Fruit fly (Drosophila melanogaster) whole organism, adult: ENCODE data around the gene cyst.

Experiments used
- CG11617 ChIP-seq: fragments of 200-800 bp; sonication (Bioruptor generic); optimal IDR thresholded peaks from 2 replicates; lab custom pipeline; 2017; ENCODE audit warnings: mild to moderate bottlenecking, missing biosample characterization, missing genetic modification reagents, missing genetic modification characterization
- CG12768 ChIP-seq: fragments of 200-800 bp; sonication (Bioruptor generic); optimal IDR thresholded peaks from 2 replicates; lab custom pipeline; 2017; ENCODE audit warnings: missing biosample characterization, missing genetic modification characterization, mild to moderate bottlenecking, moderate library complexity, missing genetic modification reagents
- CG14711 ChIP-seq: fragments of 200-800 bp; sonication (Bioruptor generic); optimal IDR thresholded peaks from 2 replicates; lab custom pipeline; 2018; ENCODE audit warnings: missing biosample characterization, mild to moderate bottlenecking, missing genetic modification characterization, moderate library complexity
- CG1620 ChIP-seq: fragments of 200-800 bp; sonication (Bioruptor generic); optimal IDR thresholded peaks from 2 replicates; lab custom pipeline; 2016; ENCODE audit warnings: missing biosample characterization, missing genetic modification characterization
- CG33017 ChIP-seq: fragments of 200-800 bp; sonication (Bioruptor generic); optimal IDR thresholded peaks from 2 replicates; lab custom pipeline; 2018; ENCODE audit warnings: missing biosample characterization, mild to moderate bottlenecking, missing genetic modification characterization, moderate library complexity
- CG5204 ChIP-seq: fragments of 200-800 bp; sonication (Bioruptor generic); optimal IDR thresholded peaks from 2 replicates; lab custom pipeline; 2016; ENCODE audit warnings: missing biosample characterization, missing genetic modification characterization
- CG7045 ChIP-seq: fragments of 200-800 bp; sonication (Bioruptor generic); optimal IDR thresholded peaks from 2 replicates; lab custom pipeline; 2017; ENCODE audit warnings: missing biosample characterization, mild to moderate bottlenecking, missing genetic modification characterization
- CG7101 ChIP-seq: fragments of 200-800 bp; sonication (Bioruptor generic); optimal IDR thresholded peaks from 2 replicates; lab custom pipeline; 2018; ENCODE audit warnings: missing biosample characterization, mild to moderate bottlenecking, missing genetic modification characterization, moderate library complexity
- Clk ChIP-seq: fragments of 200-800 bp; sonication (Bioruptor generic); optimal IDR thresholded peaks from 2 replicates; lab custom pipeline; 2017; ENCODE audit warnings: missing biosample characterization, missing genetic modification characterization
- Crg-1 ChIP-seq: fragments of 200-800 bp; sonication (Bioruptor generic); optimal IDR thresholded peaks from 2 replicates; lab custom pipeline; 2016; ENCODE audit warnings: missing biosample characterization, missing genetic modification characterization
- Hr96 ChIP-seq: fragments of 200-800 bp; sonication (Bioruptor generic); optimal IDR thresholded peaks from 2 replicates; lab custom pipeline; 2016; ENCODE audit warnings: missing biosample characterization, missing genetic modification characterization
- Mnt ChIP-seq: fragments of 200-800 bp; sonication (Bioruptor generic); optimal IDR thresholded peaks from 2 replicates; lab custom pipeline; 2016; ENCODE audit warnings: missing biosample characterization, mild to moderate bottlenecking, missing genetic modification characterization
- bab1 ChIP-seq: fragments of 200-800 bp; sonication (Bioruptor generic); optimal IDR thresholded peaks from 3 replicates; lab custom pipeline; 2019; ENCODE audit warnings: missing biosample characterization, mild to moderate bottlenecking, missing genetic modification characterization, moderate library complexity
- cic ChIP-seq: fragments of 200-800 bp; sonication (Bioruptor generic); optimal IDR thresholded peaks from 2 replicates; lab custom pipeline; 2017; ENCODE audit warnings: missing biosample characterization, mild to moderate bottlenecking, missing genetic modification characterization, moderate library complexity
- cnc ChIP-seq, 2 experiments: fragments of >200 bp; optimal IDR thresholded peaks; 2 replicates each; lab custom pipeline; 2017
- kay ChIP-seq: fragments of 200-800 bp; sonication (Bioruptor generic); peaks from one replicate; lab custom pipeline; 2016; ENCODE audit warnings: missing biosample characterization, missing genetic modification characterization, borderline replicate concordance
- ovo ChIP-seq: fragments of 200-800 bp; sonication (Bioruptor generic); optimal IDR thresholded peaks from 2 replicates; lab custom pipeline; 2016; ENCODE audit warnings: missing biosample characterization, missing genetic modification characterization
- pad ChIP-seq: fragments of 200-800 bp; sonication (Bioruptor generic); optimal IDR thresholded peaks from 3 replicates; lab custom pipeline; 2017; ENCODE audit warnings: missing biosample characterization, missing genetic modification characterization, mild to moderate bottlenecking, moderate library complexity, missing genetic modification reagents
- tj ChIP-seq: fragments of 200-800 bp; sonication (Bioruptor generic); optimal IDR thresholded peaks from 3 replicates; lab custom pipeline; 2017; ENCODE audit warnings: missing biosample characterization, mild to moderate bottlenecking, missing genetic modification characterization, moderate library complexity
- toe ChIP-seq: fragments of 200-800 bp; sonication (Bioruptor generic); optimal IDR thresholded peaks from 2 replicates; lab custom pipeline; 2016; ENCODE audit warnings: missing biosample characterization, missing genetic modification characterization

The cyst gene

DNA sequence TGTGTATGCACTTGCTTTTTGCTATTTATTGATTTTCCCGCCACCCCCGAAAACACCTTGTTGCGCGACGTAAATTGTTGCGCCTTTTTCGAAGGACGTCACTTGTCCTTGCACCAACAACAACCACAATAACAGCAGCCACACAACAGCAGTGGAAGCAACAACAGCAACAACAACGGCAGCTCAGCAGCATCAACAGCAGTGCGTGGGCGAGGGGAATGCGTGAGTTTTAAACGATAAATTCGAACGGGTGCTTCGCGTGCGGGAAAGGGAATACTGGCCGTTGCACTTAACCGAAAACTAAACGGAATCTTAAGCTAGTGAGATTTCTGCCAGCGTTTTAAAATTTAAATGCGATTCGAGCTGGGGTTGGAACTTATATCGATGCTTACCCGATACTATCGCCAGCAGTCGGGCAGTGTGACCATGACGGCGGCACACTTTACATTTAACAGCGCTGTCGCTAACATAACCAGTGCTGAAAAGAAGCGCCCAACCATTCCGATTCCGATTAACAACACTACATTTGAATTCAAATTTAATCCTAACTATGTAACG lies at the start of gene cyst:
Gene cyst, minus strand, starts transcription at position 404 of the 558 bp plus-strand sequence.
- no peak for TF ChIP-seq CG12768 (GFP tag; lab: Kevin White, UChicago)
- TF ChIP-seq Mnt (GFP tag; lab: Kevin White, UChicago), result peak; percentile 60
- TF ChIP-seq CG7045 (GFP tag; lab: Kevin White, UChicago), result peak; percentile 6
- TF ChIP-seq CG5204 (GFP tag; lab: Kevin White, UChicago), result peak; percentile 29
- TF ChIP-seq CG11617 (GFP tag; lab: Kevin White, UChicago), result peak; percentile 10
- no peak for TF ChIP-seq cnc (optimal IDR thresholded peaks at IDR 0.05; lab: Kevin White, UChicago)
- peak; percentile 42 for TF ChIP-seq toe (GFP tag; lab: Kevin White, UChicago)
- no peak for TF ChIP-seq kay (GFP tag; lab: Kevin White, UChicago)
- peak; percentile 61 for TF ChIP-seq Hr96 (GFP tag; lab: Kevin White, UChicago)
- peak; percentile 13 for TF ChIP-seq CG14711
- peak; percentile 53 for TF ChIP-seq CG7101 (tag; lab: Kevin White, UChicago)
- TF ChIP-seq CG33017 (tag; lab: Kevin White, UChicago), result peak; percentile 3
- TF ChIP-seq Clk, result no peak
- TF ChIP-seq tj (GFP tag; lab: Kevin White, UChicago), result peak; percentile 52
- peak; percentile 37 for TF ChIP-seq cic
- TF ChIP-seq ovo, result peak; percentile 45
- TF ChIP-seq Crg-1 (GFP tag; lab: Kevin White, UChicago), result peak; percentile 74
- TF ChIP-seq CG1620 (GFP tag; lab: Kevin White, UChicago), result peak; percentile 75
- peak; percentile 44 for TF ChIP-seq bab1 (GFP tag; lab: Kevin White, UChicago)
- peak; percentile 70 for TF ChIP-seq pad (GFP tag; lab: Kevin White, UChicago)

DNA sequence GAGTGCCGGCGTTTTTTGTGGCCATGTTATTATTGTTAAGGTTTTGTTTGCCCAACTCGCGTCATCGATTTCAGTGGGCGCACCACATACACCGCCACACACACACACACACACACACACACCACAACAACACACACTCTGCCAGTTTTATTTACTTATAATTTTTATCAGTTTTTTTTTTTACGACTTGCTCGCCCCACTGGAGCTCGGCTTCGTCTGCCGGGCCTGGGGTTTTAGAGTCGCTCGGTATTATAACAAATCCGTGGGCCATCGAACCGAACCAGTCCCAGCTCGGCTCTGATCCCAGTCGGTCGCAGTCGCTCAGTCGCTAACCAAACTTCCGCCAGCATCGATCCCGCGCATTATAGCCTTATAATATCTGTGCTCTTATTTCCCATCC lies 40.8 kb upstream of the cyst start:
- peak; percentile 12 for TF ChIP-seq tj (GFP tag; lab: Kevin White, UChicago)
- no peak for TF ChIP-seq ovo
- no peak for TF ChIP-seq toe (GFP tag; lab: Kevin White, UChicago)
- TF ChIP-seq bab1 (GFP tag; lab: Kevin White, UChicago), result peak; percentile 23
- TF ChIP-seq CG1620 (GFP tag; lab: Kevin White, UChicago), result no peak
- no peak for TF ChIP-seq CG7045 (GFP tag; lab: Kevin White, UChicago)
- TF ChIP-seq Hr96 (GFP tag; lab: Kevin White, UChicago), result peak; percentile 5
- no peak for TF ChIP-seq pad (GFP tag; lab: Kevin White, UChicago)
- TF ChIP-seq CG12768 (GFP tag; lab: Kevin White, UChicago), result peak; percentile 6
- no peak for TF ChIP-seq CG11617 (GFP tag; lab: Kevin White, UChicago)
- peak; percentile 52 for TF ChIP-seq cic
- no peak for TF ChIP-seq CG14711

DNA sequence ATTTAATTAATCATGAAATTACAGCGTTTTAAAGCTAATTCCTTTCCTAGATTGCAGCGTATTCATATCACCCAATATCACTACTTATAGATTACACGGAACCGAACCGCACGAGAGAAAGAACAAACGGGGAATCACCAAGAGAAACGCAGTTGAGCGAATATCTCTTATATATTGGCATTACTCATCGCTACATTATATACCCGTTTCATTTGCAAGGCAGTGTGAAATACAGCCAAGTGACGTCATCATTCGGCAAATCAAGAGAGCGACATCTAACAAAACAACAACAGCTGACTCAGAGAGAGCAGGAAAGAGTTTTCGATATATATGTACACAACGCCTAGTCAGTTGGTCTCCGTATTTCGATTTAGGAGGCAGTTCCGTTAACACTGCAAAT lies 39.6 kb upstream of the cyst start, which contains the start of gene Tep4:
Gene Tep4, plus strand, starts transcription at position 350 of the 400 bp plus-strand sequence.
- TF ChIP-seq CG14711, result no peak
- peak; percentile 48 for TF ChIP-seq cic
- no peak for TF ChIP-seq toe (GFP tag; lab: Kevin White, UChicago)
- TF ChIP-seq Hr96 (GFP tag; lab: Kevin White, UChicago), result no peak
- peak; percentile 15 for TF ChIP-seq ovo
- no peak for TF ChIP-seq Mnt (GFP tag; lab: Kevin White, UChicago)
- no peak for TF ChIP-seq CG7101 (tag; lab: Kevin White, UChicago)
- no peak for TF ChIP-seq Crg-1 (GFP tag; lab: Kevin White, UChicago)
- TF ChIP-seq CG12768 (GFP tag; lab: Kevin White, UChicago), result no peak
- peak; percentile 98 for TF ChIP-seq kay (GFP tag; lab: Kevin White, UChicago)

DNA sequence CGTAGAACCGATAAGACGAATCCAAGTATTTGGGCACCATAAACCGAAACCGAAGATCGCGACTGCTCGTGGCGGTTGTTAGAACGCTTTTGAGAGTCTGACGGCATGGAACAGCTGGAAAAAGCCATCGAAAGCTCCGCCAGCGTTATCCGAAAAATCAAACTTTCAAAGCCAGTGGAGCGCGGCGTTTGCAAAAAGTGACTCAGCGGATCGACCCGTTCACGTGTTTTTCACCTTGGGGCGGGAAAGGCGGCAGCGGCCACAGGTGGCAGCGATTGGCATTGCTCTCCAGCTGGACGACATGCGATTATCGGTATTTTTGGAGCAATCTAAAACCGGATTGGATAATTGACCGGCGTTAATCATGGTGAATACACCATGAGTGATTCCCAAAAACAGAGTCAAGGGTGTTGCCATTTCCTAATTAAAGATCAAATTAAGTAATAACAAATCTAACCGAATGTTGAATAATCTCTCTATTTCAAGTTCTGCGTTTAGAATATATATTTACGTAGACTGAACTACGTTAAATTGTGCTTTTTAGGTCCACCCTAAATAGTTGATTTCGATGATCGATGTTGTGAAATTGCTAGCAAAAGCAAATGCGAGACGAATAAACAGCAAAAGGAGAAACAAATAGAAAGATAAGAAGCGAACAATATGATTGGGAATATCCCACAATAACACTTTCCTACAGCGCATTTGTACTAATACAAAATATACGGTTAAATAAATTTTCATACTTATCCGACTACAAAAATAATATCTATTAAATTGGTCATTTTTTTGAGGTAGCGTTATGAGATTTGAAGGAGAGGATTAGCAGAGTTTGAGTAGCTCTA lies 38.5 kb upstream of the cyst start, which contains the start of gene CG10337:
Gene CG10337, minus strand, starts transcription at position 91 of the 842 bp plus-strand sequence.
- peak; percentile 44 to 86 for TF ChIP-seq cnc (optimal IDR thresholded peaks at IDR 0.05; lab: Kevin White, UChicago)
- TF ChIP-seq CG14711, result peak; percentile 67
- peak; percentile 71 for TF ChIP-seq CG7045 (GFP tag; lab: Kevin White, UChicago)
- no peak for TF ChIP-seq toe (GFP tag; lab: Kevin White, UChicago)
- TF ChIP-seq Clk, result no peak
- TF ChIP-seq CG5204 (GFP tag; lab: Kevin White, UChicago), result peak; percentile 56
- peak; percentile 77 for TF ChIP-seq CG12768 (GFP tag; lab: Kevin White, UChicago)
- peak; percentile 72 for TF ChIP-seq tj (GFP tag; lab: Kevin White, UChicago)
- TF ChIP-seq Hr96 (GFP tag; lab: Kevin White, UChicago), result peak; percentile 21
- peak; percentile 85 for TF ChIP-seq CG11617 (GFP tag; lab: Kevin White, UChicago)
- TF ChIP-seq Mnt (GFP tag; lab: Kevin White, UChicago), result peak; percentile 62
- no peak for TF ChIP-seq Crg-1 (GFP tag; lab: Kevin White, UChicago)
- TF ChIP-seq bab1 (GFP tag; lab: Kevin White, UChicago), result peak; percentile 60
- no peak for TF ChIP-seq ovo
- peak; percentile 34 for TF ChIP-seq pad (GFP tag; lab: Kevin White, UChicago)
- TF ChIP-seq kay (GFP tag; lab: Kevin White, UChicago), result peak; percentile 70
- TF ChIP-seq cic, result peak; percentile 74
- peak; percentile 80 for TF ChIP-seq CG7101 (tag; lab: Kevin White, UChicago)
- peak; percentile 73 for TF ChIP-seq CG33017 (tag; lab: Kevin White, UChicago)
- TF ChIP-seq CG1620 (GFP tag; lab: Kevin White, UChicago), result no peak

DNA sequence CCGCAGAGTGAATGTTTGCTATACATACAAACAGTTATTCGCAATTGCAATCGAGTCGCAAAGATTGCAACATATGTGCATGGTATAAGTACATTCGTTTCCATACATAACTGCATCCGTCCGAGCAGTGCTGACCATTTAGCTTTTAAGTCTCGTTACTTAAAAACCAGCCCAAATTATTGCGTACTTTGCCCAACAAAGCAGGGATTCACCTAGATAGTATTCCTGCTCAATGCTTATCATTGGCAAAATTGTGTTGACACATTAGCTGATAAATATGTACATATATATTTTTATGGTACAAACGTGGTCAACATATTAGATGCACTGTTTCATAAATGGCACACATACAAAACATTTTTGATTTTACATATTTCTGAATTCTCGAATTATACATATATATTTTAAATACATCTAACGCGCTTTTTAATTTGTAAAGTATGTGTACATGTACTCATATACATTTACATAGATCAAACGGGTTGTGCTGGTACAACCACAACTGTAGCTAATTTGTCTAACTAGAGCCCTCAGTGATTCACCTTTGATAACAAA lies 34.5 kb upstream of the cyst start:
- TF ChIP-seq kay (GFP tag; lab: Kevin White, UChicago) (peak; percentile 48), CG33017 (tag; lab: Kevin White, UChicago) (peak; percentile 21), CG11617 (GFP tag; lab: Kevin White, UChicago) (no peak)
